Fruit fly (Drosophila melanogaster) whole organism: Measurements from ENCODE around the gene CG46435.

ENCODE experiments used
- psq ChIP-seq: fragments of >200 bp; optimal IDR thresholded peaks from 2 replicates; lab custom pipeline; 2017
- usp ChIP-seq: fragments of >200 bp; optimal IDR thresholded peaks from 2 replicates; lab custom pipeline; 2017; ENCODE audit warnings: missing biosample characterization, missing genetic modification characterization, mixed read lengths

dm6 chr3L:19499334-19499733 lies 45.6 kb upstream of the CG46435 start:
- TF ChIP-seq usp (GFP tag; lab: Kevin White, UChicago) = no peak
- TF ChIP-seq psq (lab: Kevin White, UChicago) = no peak
